Worm (Caenorhabditis elegans) whole organism, young adult: ENCODE measurements around the gene hpo-9.

ENCODE experiments used
- B0035.1 ChIP-seq: sonication (generic microtip); optimal IDR thresholded peaks from 2 replicates; lab custom pipeline; 2016; ENCODE audit warnings: missing genetic modification characterization, mild to moderate bottlenecking, missing compliant biosample characterization, missing genotype, missing genetic modification reagents
- B0261.1 ChIP-seq: sonication (generic microtip); optimal IDR thresholded peaks from 2 replicates; lab custom pipeline; 2016; ENCODE audit warnings: mild to moderate bottlenecking, missing genetic modification characterization, moderate library complexity, missing compliant biosample characterization
- B0336.3 ChIP-seq: fragments of 200-800 bp; sonication (Bioruptor generic); IDR thresholded peaks from 2 replicates; pipeline ENCODE4 v1.3.6; 2022; ENCODE audit warnings: missing genetic modification characterization, missing compliant biosample characterization
- D2030.7 ChIP-seq: fragments of 200-800 bp; sonication (Bioruptor generic); IDR thresholded peaks from 2 replicates; pipeline ENCODE4 v1.3.6; 2022; ENCODE audit warnings: missing genetic modification reagents, missing genetic modification characterization, missing compliant biosample characterization
- F22D6.2 ChIP-seq: sonication (generic microtip); optimal IDR thresholded peaks from 2 replicates; lab custom pipeline; 2016; ENCODE audit warnings: mild to moderate bottlenecking, missing genetic modification characterization, missing compliant biosample characterization
- F37B4.10 ChIP-seq: fragments of 200-800 bp; sonication (Bioruptor generic); IDR thresholded peaks from 2 replicates; pipeline ENCODE4 v1.3.6; 2022; ENCODE audit warnings: missing genetic modification characterization, missing compliant biosample characterization
- F39B2.1 ChIP-seq: fragments of 200-800 bp; sonication (Bioruptor generic); IDR thresholded peaks from 2 replicates; pipeline ENCODE4 v1.3.6; 2022; ENCODE audit warnings: missing genetic modification reagents, missing genetic modification characterization, missing compliant biosample characterization
- F52B5.7 ChIP-seq: sonication (generic microtip); optimal IDR thresholded peaks from 2 replicates; lab custom pipeline; 2016; ENCODE audit warnings: mild to moderate bottlenecking, missing genetic modification characterization, missing compliant biosample characterization
- F57C9.4 ChIP-seq: sonication (generic microtip); optimal IDR thresholded peaks from 2 replicates; lab custom pipeline; 2017; ENCODE audit warnings: mild to moderate bottlenecking, missing genetic modification characterization, missing compliant biosample characterization
- K12H6.12 ChIP-seq: fragments of 200-800 bp; sonication (Bioruptor generic); optimal IDR thresholded peaks from 2 replicates; lab custom pipeline; 2018; ENCODE audit warnings: mild to moderate bottlenecking, missing genetic modification characterization, missing compliant biosample characterization
- T07F8.4 ChIP-seq: sonication (generic microtip); optimal IDR thresholded peaks from 2 replicates; lab custom pipeline; 2016; ENCODE audit warnings: mild to moderate bottlenecking, missing genetic modification characterization, moderate library complexity, missing compliant biosample characterization
- Y95B8A.8 ChIP-seq: fragments of 200-800 bp; sonication (Bioruptor generic); IDR thresholded peaks from 2 replicates; pipeline ENCODE4 v1.3.6; 2022; ENCODE audit warnings: missing genetic modification reagents, missing genetic modification characterization, missing compliant biosample characterization
- ama-1 ChIP-seq, 3 experiments: fragments of 150-350 bp in 1 of 3; sonication (generic microtip) in 2 of 3; optimal IDR thresholded peaks; 2 replicates each; lab custom pipeline; 2014 to 2018; ENCODE audit warnings: missing biosample characterization in 2 of 3, missing genetic modification characterization in 2 of 3, missing genetic modification reagents in 2 of 3
- attf-5 ChIP-seq: fragments of 200-800 bp; sonication (Bioruptor generic); optimal IDR thresholded peaks from 2 replicates; lab custom pipeline; 2018; ENCODE audit warnings: mild to moderate bottlenecking, missing genetic modification characterization, missing compliant biosample characterization
- bed-2 ChIP-seq: fragments of 200-800 bp; sonication (Bioruptor generic); IDR thresholded peaks from 2 replicates; pipeline ENCODE4 v1.3.6; 2022; ENCODE audit warnings: missing genetic modification reagents, missing genetic modification characterization, missing compliant biosample characterization
- cebp-1 ChIP-seq, 2 experiments: fragments of 200-800 bp in 1 of 2; sonication (Bioruptor generic) in 1 of 2; sonication (generic microtip) in 1 of 2; IDR thresholded peaks in 1 of 2; optimal IDR thresholded peaks in 1 of 2; 2 replicates each; pipeline versions ENCODE4 v1.3.6 to Lab custom; 2017 to 2022; ENCODE audit warnings: missing compliant biosample characterization in 2 of 2, missing genetic modification characterization in 2 of 2, mild to moderate bottlenecking in 1 of 2, missing genetic modification reagents in 1 of 2, moderate library complexity in 1 of 2
- ceh-79 ChIP-seq: sonication (generic microtip); optimal IDR thresholded peaks from 2 replicates; lab custom pipeline; 2017; ENCODE audit warnings: mild to moderate bottlenecking, missing genetic modification characterization, missing compliant biosample characterization
- efl-1 ChIP-seq: fragments of 150-350 bp; optimal IDR thresholded peaks from 2 replicates; lab custom pipeline; 2014; ENCODE audit warnings: missing biosample characterization, missing genetic modification reagents, missing genetic modification characterization
- fkh-3 ChIP-seq: sonication (generic microtip); optimal IDR thresholded peaks from 2 replicates; lab custom pipeline; 2016; ENCODE audit warnings: mild to moderate bottlenecking, missing genetic modification characterization, missing compliant biosample characterization
- gei-17 ChIP-seq: fragments of 200-800 bp; sonication (Bioruptor generic); optimal IDR thresholded peaks from 2 replicates; lab custom pipeline; 2018; ENCODE audit warnings: mild to moderate bottlenecking, missing genetic modification characterization, missing compliant biosample characterization
- hlh-12 ChIP-seq: sonication (generic microtip); optimal IDR thresholded peaks from 2 replicates; lab custom pipeline; 2016; ENCODE audit warnings: missing genetic modification characterization, missing compliant biosample characterization
- hrde-1 ChIP-seq: sonication (generic microtip); optimal IDR thresholded peaks from 2 replicates; lab custom pipeline; 2016; ENCODE audit warnings: missing genetic modification characterization, mild to moderate bottlenecking, missing compliant biosample characterization, moderate library complexity, missing genotype, missing genetic modification reagents, borderline replicate concordance
- hsf-1 ChIP-seq: fragments of 200-800 bp; sonication (Bioruptor generic); IDR thresholded peaks from 2 replicates; pipeline ENCODE4 v1.3.6; 2022; ENCODE audit warnings: missing genetic modification reagents, missing genetic modification characterization, missing compliant biosample characterization
- let-607 ChIP-seq, 2 experiments: fragments of 200-800 bp in 1 of 2; sonication (Bioruptor generic) in 1 of 2; sonication (generic microtip) in 1 of 2; optimal IDR thresholded peaks; 2 replicates each; lab custom pipeline; 2016 to 2018; ENCODE audit warnings: mild to moderate bottlenecking in 2 of 2, missing compliant biosample characterization in 2 of 2, missing genetic modification characterization in 2 of 2, moderate library complexity in 2 of 2, missing genotype in 1 of 2
- lir-1 ChIP-seq: fragments of 200-800 bp; sonication (Bioruptor generic); conservative IDR thresholded peaks from 2 replicates; pipeline ENCODE4 v1.3.6; 2022; ENCODE audit warnings: missing genetic modification reagents, missing genetic modification characterization, missing compliant biosample characterization
- madf-6 ChIP-seq: fragments of 200-800 bp; sonication (Bioruptor generic); IDR thresholded peaks from 2 replicates; pipeline ENCODE4 v1.3.6; 2022; ENCODE audit warnings: missing genetic modification reagents, missing genetic modification characterization, missing compliant biosample characterization
- mel-28 ChIP-seq: sonication (generic microtip); optimal IDR thresholded peaks from 2 replicates; lab custom pipeline; 2016; ENCODE audit warnings: borderline replicate concordance, mild to moderate bottlenecking, missing genetic modification characterization, missing compliant biosample characterization
- mxl-1 ChIP-seq: sonication (generic microtip); optimal IDR thresholded peaks from 2 replicates; lab custom pipeline; 2016; ENCODE audit warnings: missing genetic modification characterization, missing compliant biosample characterization
- nhr-80 ChIP-seq: sonication (generic microtip); optimal IDR thresholded peaks from 2 replicates; lab custom pipeline; 2016; ENCODE audit warnings: missing genetic modification characterization, missing compliant biosample characterization
- pha-4 ChIP-seq: fragments of 150-350 bp; sonication (generic microtip); optimal IDR thresholded peaks from 2 replicates; lab custom pipeline; 2014; ENCODE audit warnings: missing biosample characterization, missing genetic modification reagents, missing genetic modification characterization
- rpc-1 ChIP-seq, 2 experiments: fragments of 150-350 bp in 1 of 2; sonication (generic microtip) in 1 of 2; optimal IDR thresholded peaks; 2 replicates each; lab custom pipeline; 2014 to 2018; ENCODE audit warnings: missing biosample characterization in 1 of 2, missing genetic modification characterization in 1 of 2, missing genetic modification reagents in 1 of 2, missing genotype in 1 of 2
- sea-2 ChIP-seq: fragments of 200-800 bp; sonication (Bioruptor generic); IDR thresholded peaks from 2 replicates; pipeline ENCODE4 v1.3.6; 2022; ENCODE audit warnings: missing genetic modification characterization, missing compliant biosample characterization
- snpc-3.4 ChIP-seq: sonication (generic microtip); optimal IDR thresholded peaks from 2 replicates; lab custom pipeline; 2017; ENCODE audit warnings: missing genetic modification characterization, mild to moderate bottlenecking, missing compliant biosample characterization, antibody characterized with exemption, moderate library complexity, missing genotype, missing genetic modification reagents
- somi-1 ChIP-seq: fragments of 200-800 bp; sonication (Bioruptor generic); optimal IDR thresholded peaks from 2 replicates; lab custom pipeline; 2018; ENCODE audit warnings: mild to moderate bottlenecking, missing genetic modification characterization, missing compliant biosample characterization
- unc-130 ChIP-seq: sonication (generic microtip); optimal IDR thresholded peaks from 2 replicates; lab custom pipeline; 2016; ENCODE audit warnings: missing genetic modification reagents, missing genetic modification characterization, missing compliant biosample characterization
- unc-62 ChIP-seq: fragments of 150-350 bp; optimal IDR thresholded peaks from 2 replicates; lab custom pipeline; 2014; ENCODE audit warnings: missing biosample characterization, missing genetic modification reagents, missing genetic modification characterization
- xnd-1 ChIP-seq: sonication (generic microtip); optimal IDR thresholded peaks from 2 replicates; lab custom pipeline; 2016; ENCODE audit warnings: missing genotype, missing genetic modification reagents, missing genetic modification characterization, missing compliant biosample characterization
- zfh-2 ChIP-seq: fragments of 200-800 bp; sonication (Bioruptor generic); conservative IDR thresholded peaks from 2 replicates; pipeline ENCODE4 v1.3.6; 2022; ENCODE audit warnings: missing genetic modification reagents, missing genetic modification characterization, missing compliant biosample characterization
- ztf-18 ChIP-seq: sonication (generic microtip); optimal IDR thresholded peaks from 2 replicates; lab custom pipeline; 2016; ENCODE audit warnings: missing genotype, mild to moderate bottlenecking, missing genetic modification characterization, missing compliant biosample characterization

hpo-9 gene

ce11 chrV:7237094-7237132, at the start of gene hpo-9:
hpo-9 (minus strand) TSS chrV:7237130.
- TF ChIP-seq madf-6 (no peak), D2030.7 (GFP tag; lab: Robert Waterston, UW) (no peak), B0035.1 (no peak), sea-2 (GFP tag; lab: Robert Waterston, UW) (no peak), ztf-18 (tag; lab: Kevin White, UChicago) (no peak), pha-4 (tag; lab: Kevin White, UChicago) (no peak), xnd-1 (tag; lab: Kevin White, UChicago) (no peak), let-607 (tag; optimal IDR thresholded peaks at IDR 0.05; lab: Kevin White, UChicago) (no peak), hsf-1 (GFP tag; lab: Robert Waterston, UW) (no peak), snpc-3.4 (no peak), gei-17 (GFP tag; lab: Kevin White, UChicago) (no peak), efl-1 (GFP tag; lab: Kevin White, UChicago) (no peak), ceh-79 (tag; lab: Kevin White, UChicago) (no peak), B0336.3 (GFP tag; lab: Robert Waterston, UW) (no peak), unc-130 (GFP tag; lab: Kevin White, UChicago) (no peak)

DNA sequence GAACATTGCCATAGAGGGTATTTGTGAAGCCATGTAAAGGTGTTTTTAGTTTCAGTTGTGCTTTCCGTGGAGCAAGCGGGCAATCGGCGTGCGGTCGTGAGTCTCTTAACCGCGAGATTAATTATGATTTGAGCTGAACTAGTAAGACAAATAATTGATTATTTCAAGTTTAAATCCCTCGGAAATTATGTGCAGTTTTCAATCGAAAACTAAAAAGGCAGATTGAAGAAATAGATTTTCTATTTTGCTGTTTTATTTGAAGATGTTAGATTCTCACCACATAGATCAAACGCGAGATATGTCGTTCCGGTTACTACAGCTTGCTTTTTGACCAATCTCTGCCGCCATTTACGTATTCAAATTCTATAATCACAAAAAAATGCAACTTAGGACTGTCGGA, 45.1 kb upstream of the hpo-9 start, which contains the start of gene C13A2.3:
Gene C13A2.3, plus strand, starts transcription at position 301 of the 400 bp plus-strand sequence.
- TF ChIP-seq Y95B8A.8 (GFP tag; lab: Robert Waterston, UW), result no peak
- no peak for TF ChIP-seq snpc-3.4
- TF ChIP-seq ama-1 (optimal IDR thresholded peaks at IDR 0.05; lab: Kevin White, UChicago), result no peak
- no peak for TF ChIP-seq ama-1 (GFP tag; optimal IDR thresholded peaks at IDR 0.05; lab: Kevin White, UChicago)
- no peak for TF ChIP-seq efl-1 (GFP tag; lab: Kevin White, UChicago)
- no peak for TF ChIP-seq bed-2

- TF ChIP-seq F57C9.4 (tag; lab: Kevin White, UChicago), result no peak
- TF ChIP-seq mxl-1, result no peak
- TF ChIP-seq cebp-1 (GFP tag; IDR thresholded peaks at IDR 0.05; lab: Robert Waterston, UW), result no peak
- no peak for TF ChIP-seq cebp-1 (tag; optimal IDR thresholded peaks at IDR 0.05; lab: Kevin White, UChicago)
- no peak for TF ChIP-seq F22D6.2 (tag; lab: Kevin White, UChicago)
- no peak for TF ChIP-seq attf-5 (GFP tag; lab: Kevin White, UChicago)
- TF ChIP-seq hrde-1, result no peak
- no peak for TF ChIP-seq unc-62 (GFP tag; lab: Kevin White, UChicago)
- no peak for TF ChIP-seq K12H6.12
- TF ChIP-seq bed-2, result no peak
- TF ChIP-seq rpc-1 (optimal IDR thresholded peaks at IDR 0.05; lab: Kevin White, UChicago), result no peak
- no peak for TF ChIP-seq rpc-1 (tag; optimal IDR thresholded peaks at IDR 0.05; lab: Kevin White, UChicago)
- no peak for TF ChIP-seq somi-1 (GFP tag; lab: Kevin White, UChicago)
- TF ChIP-seq snpc-3.4, result no peak
- no peak for TF ChIP-seq fkh-3 (tag; lab: Kevin White, UChicago)
- TF ChIP-seq F37B4.10 (GFP tag; lab: Robert Waterston, UW), result no peak
- TF ChIP-seq nhr-80 (tag; lab: Kevin White, UChicago), result no peak
- TF ChIP-seq F52B5.7 (tag; lab: Kevin White, UChicago), result no peak
- no peak for TF ChIP-seq hlh-12
- no peak for TF ChIP-seq B0261.1
- no peak for TF ChIP-seq T07F8.4 (tag; lab: Kevin White, UChicago)
Observed at ce11 chrV:7279090-7279489, 42.2 kb upstream of the hpo-9 start, which contains the start of gene C13A2.4. C13A2.4 (plus strand) TSS chrV:7279390.

DNA sequence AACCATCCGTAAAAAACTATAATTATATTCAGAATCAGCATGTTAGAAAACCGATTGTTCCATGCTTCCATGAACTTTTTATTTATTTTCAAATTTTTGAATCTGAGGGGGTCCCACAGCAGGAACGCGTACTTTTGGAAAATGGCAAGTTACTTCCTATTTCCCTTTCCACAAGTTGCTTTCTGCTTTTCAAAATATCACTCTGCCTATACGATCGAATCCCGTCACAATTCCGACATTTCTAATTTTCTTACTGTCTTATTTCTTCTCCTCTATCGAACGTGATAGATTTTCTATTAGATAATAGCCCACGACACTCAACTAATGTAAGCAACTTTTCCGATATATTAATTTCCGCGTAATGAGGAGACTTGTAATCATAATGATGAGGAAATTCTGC, 38.6 kb upstream of the hpo-9 start, which contains the start of gene C13A2.5:
Gene C13A2.5, plus strand, starts transcription at position 301 of the 400 bp plus-strand sequence.
- TF ChIP-seq mel-28 (tag; lab: Kevin White, UChicago) (no peak), F39B2.1 (GFP tag; lab: Robert Waterston, UW) (no peak), zfh-2 (GFP tag; lab: Robert Waterston, UW) (no peak), lir-1 (no peak)
